Fruit fly (Drosophila melanogaster) whole organism, adult: ENCODE data around the gene CG10357.

Experiments used
- CG11617 ChIP-seq: fragments of 200-800 bp; sonication (Bioruptor generic); optimal IDR thresholded peaks from 2 replicates; lab custom pipeline; 2017; ENCODE audit warnings: mild to moderate bottlenecking, missing biosample characterization, missing genetic modification reagents, missing genetic modification characterization
- CG12768 ChIP-seq: fragments of 200-800 bp; sonication (Bioruptor generic); optimal IDR thresholded peaks from 2 replicates; lab custom pipeline; 2017; ENCODE audit warnings: missing biosample characterization, missing genetic modification characterization, mild to moderate bottlenecking, moderate library complexity, missing genetic modification reagents
- CG14711 ChIP-seq: fragments of 200-800 bp; sonication (Bioruptor generic); optimal IDR thresholded peaks from 2 replicates; lab custom pipeline; 2018; ENCODE audit warnings: missing biosample characterization, mild to moderate bottlenecking, missing genetic modification characterization, moderate library complexity
- CG1620 ChIP-seq: fragments of 200-800 bp; sonication (Bioruptor generic); optimal IDR thresholded peaks from 2 replicates; lab custom pipeline; 2016; ENCODE audit warnings: missing biosample characterization, missing genetic modification characterization
- CG33017 ChIP-seq: fragments of 200-800 bp; sonication (Bioruptor generic); optimal IDR thresholded peaks from 2 replicates; lab custom pipeline; 2018; ENCODE audit warnings: missing biosample characterization, mild to moderate bottlenecking, missing genetic modification characterization, moderate library complexity
- CG5204 ChIP-seq: fragments of 200-800 bp; sonication (Bioruptor generic); optimal IDR thresholded peaks from 2 replicates; lab custom pipeline; 2016; ENCODE audit warnings: missing biosample characterization, missing genetic modification characterization
- CG7045 ChIP-seq: fragments of 200-800 bp; sonication (Bioruptor generic); optimal IDR thresholded peaks from 2 replicates; lab custom pipeline; 2017; ENCODE audit warnings: missing biosample characterization, mild to moderate bottlenecking, missing genetic modification characterization
- CG7101 ChIP-seq: fragments of 200-800 bp; sonication (Bioruptor generic); optimal IDR thresholded peaks from 2 replicates; lab custom pipeline; 2018; ENCODE audit warnings: missing biosample characterization, mild to moderate bottlenecking, missing genetic modification characterization, moderate library complexity
- Clk ChIP-seq: fragments of 200-800 bp; sonication (Bioruptor generic); optimal IDR thresholded peaks from 2 replicates; lab custom pipeline; 2017; ENCODE audit warnings: missing biosample characterization, missing genetic modification characterization
- Crg-1 ChIP-seq: fragments of 200-800 bp; sonication (Bioruptor generic); optimal IDR thresholded peaks from 2 replicates; lab custom pipeline; 2016; ENCODE audit warnings: missing biosample characterization, missing genetic modification characterization
- Hr96 ChIP-seq: fragments of 200-800 bp; sonication (Bioruptor generic); optimal IDR thresholded peaks from 2 replicates; lab custom pipeline; 2016; ENCODE audit warnings: missing biosample characterization, missing genetic modification characterization
- Mnt ChIP-seq: fragments of 200-800 bp; sonication (Bioruptor generic); optimal IDR thresholded peaks from 2 replicates; lab custom pipeline; 2016; ENCODE audit warnings: missing biosample characterization, mild to moderate bottlenecking, missing genetic modification characterization
- bab1 ChIP-seq: fragments of 200-800 bp; sonication (Bioruptor generic); optimal IDR thresholded peaks from 3 replicates; lab custom pipeline; 2019; ENCODE audit warnings: missing biosample characterization, mild to moderate bottlenecking, missing genetic modification characterization, moderate library complexity
- cic ChIP-seq: fragments of 200-800 bp; sonication (Bioruptor generic); optimal IDR thresholded peaks from 2 replicates; lab custom pipeline; 2017; ENCODE audit warnings: missing biosample characterization, mild to moderate bottlenecking, missing genetic modification characterization, moderate library complexity
- cnc ChIP-seq, 2 experiments: fragments of >200 bp; optimal IDR thresholded peaks; 2 replicates each; lab custom pipeline; 2017
- kay ChIP-seq: fragments of 200-800 bp; sonication (Bioruptor generic); peaks from one replicate; lab custom pipeline; 2016; ENCODE audit warnings: missing biosample characterization, missing genetic modification characterization, borderline replicate concordance
- ovo ChIP-seq: fragments of 200-800 bp; sonication (Bioruptor generic); optimal IDR thresholded peaks from 2 replicates; lab custom pipeline; 2016; ENCODE audit warnings: missing biosample characterization, missing genetic modification characterization
- pad ChIP-seq: fragments of 200-800 bp; sonication (Bioruptor generic); optimal IDR thresholded peaks from 3 replicates; lab custom pipeline; 2017; ENCODE audit warnings: missing biosample characterization, missing genetic modification characterization, mild to moderate bottlenecking, moderate library complexity, missing genetic modification reagents
- tj ChIP-seq: fragments of 200-800 bp; sonication (Bioruptor generic); optimal IDR thresholded peaks from 3 replicates; lab custom pipeline; 2017; ENCODE audit warnings: missing biosample characterization, mild to moderate bottlenecking, missing genetic modification characterization, moderate library complexity
- toe ChIP-seq: fragments of 200-800 bp; sonication (Bioruptor generic); optimal IDR thresholded peaks from 2 replicates; lab custom pipeline; 2016; ENCODE audit warnings: missing biosample characterization, missing genetic modification characterization

Gene CG10357

DNA sequence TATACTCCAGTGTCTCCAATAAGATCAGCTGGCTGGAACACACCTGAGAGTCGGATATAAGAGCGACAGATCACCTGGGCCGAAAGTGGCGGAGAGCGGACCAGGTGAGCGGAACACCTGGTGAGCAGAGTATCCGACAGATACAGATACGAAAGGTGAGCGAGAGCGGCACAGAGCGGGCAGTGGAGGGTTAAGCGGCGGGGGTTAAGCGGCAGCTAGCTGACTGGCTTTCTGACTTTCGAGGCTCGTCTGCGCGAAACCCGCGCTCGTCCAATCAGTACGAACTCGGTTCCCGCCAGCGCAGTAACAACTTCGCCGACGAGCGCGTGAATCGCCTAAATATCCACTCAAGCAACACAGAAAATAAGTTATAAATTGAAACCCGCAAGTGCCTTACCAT, 10.9 kb downstream of the CG10357 start, which contains the start of gene dar1:
Gene dar1, plus strand, starts transcription at position 284 of the 400 bp plus-strand sequence.
- TF ChIP-seq cnc (optimal IDR thresholded peaks at IDR 0.05; lab: Kevin White, UChicago) (no peak), Crg-1 (no peak), bab1 (GFP tag; lab: Kevin White, UChicago) (no peak), CG7045 (GFP tag; lab: Kevin White, UChicago) (no peak), toe (GFP tag; lab: Kevin White, UChicago) (no peak), CG12768 (GFP tag; lab: Kevin White, UChicago) (no peak), Hr96 (GFP tag; lab: Kevin White, UChicago) (no peak), CG33017 (no peak), Clk (no peak), CG5204 (GFP tag; lab: Kevin White, UChicago) (no peak), CG7101 (tag; lab: Kevin White, UChicago) (no peak), Mnt (GFP tag; lab: Kevin White, UChicago) (no peak), pad (no peak), kay (no peak), tj (no peak)

dm6 chr3L:3632500-3633183, 17.5 kb downstream of the CG10357 start:
- TF ChIP-seq Mnt (GFP tag; lab: Kevin White, UChicago): no peak
- no peak for TF ChIP-seq Clk
- no peak for TF ChIP-seq Crg-1
- no peak for TF ChIP-seq Hr96 (GFP tag; lab: Kevin White, UChicago)
- peak; percentile 42 for TF ChIP-seq CG33017
- TF ChIP-seq cic (GFP tag; lab: Kevin White, UChicago): no peak
- TF ChIP-seq pad: no peak
- no peak for TF ChIP-seq CG1620 (GFP tag; lab: Kevin White, UChicago)
- peak; percentile 35 for TF ChIP-seq tj
- no peak for TF ChIP-seq CG14711
- TF ChIP-seq toe (GFP tag; lab: Kevin White, UChicago): no peak
- TF ChIP-seq CG7045 (GFP tag; lab: Kevin White, UChicago): peak; percentile 35
- no peak for TF ChIP-seq CG5204 (GFP tag; lab: Kevin White, UChicago)
- peak; percentile 8 for TF ChIP-seq CG12768 (GFP tag; lab: Kevin White, UChicago)
- TF ChIP-seq kay: no peak
- no peak for TF ChIP-seq cnc (optimal IDR thresholded peaks at IDR 0.05; lab: Kevin White, UChicago)
- peak; percentile 22 for TF ChIP-seq CG7101 (tag; lab: Kevin White, UChicago)
- peak; percentile 20 for TF ChIP-seq CG11617 (GFP tag; lab: Kevin White, UChicago)
- no peak for TF ChIP-seq ovo
- TF ChIP-seq bab1 (GFP tag; lab: Kevin White, UChicago): no peak

- TF ChIP-seq tj (no peak), cic (GFP tag; lab: Kevin White, UChicago) (no peak), cnc (optimal IDR thresholded peaks at IDR 0.05; lab: Kevin White, UChicago) (no peak), CG14711 (no peak), Hr96 (GFP tag; lab: Kevin White, UChicago) (no peak), CG1620 (GFP tag; lab: Kevin White, UChicago) (no peak), Mnt (GFP tag; lab: Kevin White, UChicago) (no peak)
Measured at dm6 chr3L:3634107-3634737, 19.0 kb downstream of the CG10357 start.

dm6 chr3L:3638587-3639312, 23.6 kb downstream of the CG10357 start:
- TF ChIP-seq Mnt (GFP tag; lab: Kevin White, UChicago) (no peak), kay (peak; percentile 2), cic (GFP tag; lab: Kevin White, UChicago) (no peak), Hr96 (GFP tag; lab: Kevin White, UChicago) (no peak)

DNA sequence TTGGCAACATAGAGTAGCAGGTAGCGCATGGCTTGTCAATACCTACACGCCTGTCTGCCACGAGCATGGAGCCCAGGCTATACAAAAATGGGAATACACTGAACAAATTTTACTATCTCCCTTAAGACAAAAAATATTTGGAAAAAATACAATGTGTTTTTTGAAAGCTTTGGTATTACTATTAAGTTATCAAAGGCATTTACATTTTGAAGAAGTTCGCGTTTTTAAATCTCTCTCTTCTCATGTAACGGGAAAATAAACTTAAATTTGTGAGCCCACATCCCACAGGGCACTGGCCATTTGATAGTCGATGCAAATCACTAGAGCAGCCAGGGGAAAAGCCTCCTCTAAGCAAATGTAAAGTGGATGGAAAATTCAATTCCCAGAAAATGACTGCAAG, 24.1 kb downstream of the CG10357 start:
- no peak for TF ChIP-seq CG11617 (GFP tag; lab: Kevin White, UChicago)
- TF ChIP-seq Mnt (GFP tag; lab: Kevin White, UChicago): no peak
- TF ChIP-seq CG12768 (GFP tag; lab: Kevin White, UChicago): no peak
- no peak for TF ChIP-seq CG7101 (tag; lab: Kevin White, UChicago)
- no peak for TF ChIP-seq Clk
- TF ChIP-seq cic (GFP tag; lab: Kevin White, UChicago): no peak
- TF ChIP-seq Hr96 (GFP tag; lab: Kevin White, UChicago): no peak
- no peak for TF ChIP-seq CG33017
- TF ChIP-seq kay: no peak
- TF ChIP-seq CG14711: no peak
- TF ChIP-seq ovo: no peak
- no peak for TF ChIP-seq toe (GFP tag; lab: Kevin White, UChicago)
- TF ChIP-seq cnc (optimal IDR thresholded peaks at IDR 0.05; lab: Kevin White, UChicago): no peak
- TF ChIP-seq tj: no peak
- no peak for TF ChIP-seq CG1620 (GFP tag; lab: Kevin White, UChicago)
- TF ChIP-seq Crg-1: no peak
- TF ChIP-seq CG7045 (GFP tag; lab: Kevin White, UChicago): no peak
- TF ChIP-seq CG5204 (GFP tag; lab: Kevin White, UChicago): no peak
- no peak for TF ChIP-seq pad

dm6 chr3L:3640916-3641315, 25.7 kb downstream of the CG10357 start:
- no peak for TF ChIP-seq toe (GFP tag; lab: Kevin White, UChicago)
- no peak for TF ChIP-seq bab1 (GFP tag; lab: Kevin White, UChicago)
- TF ChIP-seq cic (GFP tag; lab: Kevin White, UChicago): no peak
- no peak for TF ChIP-seq Crg-1
- no peak for TF ChIP-seq CG14711
- no peak for TF ChIP-seq CG11617 (GFP tag; lab: Kevin White, UChicago)
- no peak for TF ChIP-seq Clk
- no peak for TF ChIP-seq kay
- no peak for TF ChIP-seq Hr96 (GFP tag; lab: Kevin White, UChicago)
- no peak for TF ChIP-seq CG5204 (GFP tag; lab: Kevin White, UChicago)
- TF ChIP-seq CG7045 (GFP tag; lab: Kevin White, UChicago): no peak
